Fruit fly (Drosophila melanogaster): ENCODE measurements around the gene tim.

DNA sequence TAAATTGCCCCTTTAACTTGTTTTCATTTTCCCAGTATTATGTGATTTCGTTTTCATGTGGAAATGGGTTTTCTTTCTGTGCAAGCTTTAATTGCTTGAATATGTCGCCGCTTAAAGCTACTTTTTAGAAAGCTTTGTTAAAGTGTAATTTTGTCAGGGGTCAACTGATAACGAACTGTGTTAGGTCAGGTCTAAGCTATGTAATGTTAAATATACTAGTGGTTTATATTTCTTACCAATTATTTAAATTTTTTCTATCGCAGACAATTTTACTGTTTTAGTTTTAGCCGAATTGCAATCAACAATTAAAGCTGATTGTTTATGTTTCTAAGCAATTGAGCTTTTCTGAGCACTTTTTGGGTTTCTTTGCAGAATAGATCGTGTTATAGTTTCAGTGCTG lies 1.6 kb downstream of the tim start:
- TF ChIP-seq Vsx2 (GFP tag; optimal IDR thresholded peaks at IDR 0.05; ENCODE audit: partially characterized antibody) (no peak), OdsH (GFP tag; optimal IDR thresholded peaks at IDR 0.05) (no peak), pan (optimal IDR thresholded peaks at IDR 0.05) (no peak), h (GFP tag; optimal IDR thresholded peaks at IDR 0.05) (no peak), brk (GFP tag; optimal IDR thresholded peaks at IDR 0.05) (no peak), lola (GFP tag; optimal IDR thresholded peaks at IDR 0.05) (no peak), Jra (GFP tag; optimal IDR thresholded peaks at IDR 0.05) (no peak), Sp1 (GFP tag; optimal IDR thresholded peaks at IDR 0.05) (no peak), HLH106 (tag; optimal IDR thresholded peaks at IDR 0.05) (no peak), psq (GFP tag; optimal IDR thresholded peaks at IDR 0.05) (no peak), GATAd (GFP tag; optimal IDR thresholded peaks at IDR 0.05) (no peak)
